Fruit fly (Drosophila melanogaster) whole organism, embryonic: ENCODE data around the gene nerfin-2.

ENCODE experiments used
- Ada2b ChIP-seq: fragments of 200-800 bp; sonication (Bioruptor generic); IDR thresholded peaks from 2 replicates; pipeline ENCODE4 v1.3.6; 2022; ENCODE audit warnings: missing biosample characterization, missing genetic modification characterization
- CG15514 ChIP-seq: fragments of 200-800 bp; sonication (Bioruptor generic); optimal IDR thresholded peaks from 3 replicates; lab custom pipeline; 2017; ENCODE audit warnings: missing biosample characterization, missing genetic modification characterization, mild to moderate bottlenecking, moderate library complexity, missing genetic modification reagents
- CG17612 ChIP-seq: fragments of 200-800 bp; sonication (Bioruptor generic); IDR thresholded peaks from 2 replicates; pipeline ENCODE4 v1.3.6; 2022; ENCODE audit warnings: missing biosample characterization, missing genetic modification characterization
- CG4424 ChIP-seq: fragments of 200-800 bp; sonication (Bioruptor generic); optimal IDR thresholded peaks from 3 replicates; lab custom pipeline; 2016; ENCODE audit warnings: missing biosample characterization, missing genetic modification characterization
- CG8388 ChIP-seq: fragments of 200-800 bp; sonication (Bioruptor generic); optimal IDR thresholded peaks from 2 replicates; lab custom pipeline; 2019; ENCODE audit warnings: missing biosample characterization, mild to moderate bottlenecking, missing genetic modification characterization, moderate library complexity
- D19A ChIP-seq: fragments of 200-800 bp; optimal IDR thresholded peaks from 3 replicates; lab custom pipeline; 2019; ENCODE audit warnings: missing biosample characterization, mild to moderate bottlenecking, missing genetic modification characterization, moderate library complexity
- Hmr ChIP-seq: fragments of 200-800 bp; sonication (Bioruptor generic); optimal IDR thresholded peaks from 3 replicates; lab custom pipeline; 2017; ENCODE audit warnings: mild to moderate bottlenecking, missing biosample characterization, missing genetic modification reagents, missing genetic modification characterization
- NFAT ChIP-seq: fragments of 200-800 bp; sonication (Bioruptor generic); IDR thresholded peaks from 2 replicates; pipeline ENCODE4 v1.3.6; 2022; ENCODE audit warnings: missing biosample characterization, missing genetic modification characterization
- ewg ChIP-seq: fragments of 200-800 bp; sonication (Bioruptor generic); optimal IDR thresholded peaks from 3 replicates; lab custom pipeline; 2017; ENCODE audit warnings: mild to moderate bottlenecking, missing biosample characterization, missing genetic modification reagents, missing genetic modification characterization
- fu2 ChIP-seq: fragments of 200-800 bp; sonication (Bioruptor generic); optimal IDR thresholded peaks from 2 replicates; lab custom pipeline; 2016; ENCODE audit warnings: missing biosample characterization, missing genetic modification characterization
- ro ChIP-seq: fragments of 200-800 bp; sonication (Bioruptor generic); IDR thresholded peaks from 2 replicates; pipeline ENCODE4 v1.3.6; 2022; ENCODE audit warnings: missing biosample characterization, missing genetic modification characterization
- tin ChIP-seq: fragments of 200-800 bp; sonication (Bioruptor generic); optimal IDR thresholded peaks from 3 replicates; lab custom pipeline; 2016; ENCODE audit warnings: missing biosample characterization, missing genetic modification characterization
- wdn ChIP-seq: fragments of 200-800 bp; sonication (Bioruptor generic); IDR thresholded peaks from 2 replicates; pipeline ENCODE4 v1.3.6; 2022; ENCODE audit warnings: missing biosample characterization, missing genetic modification characterization

DNA sequence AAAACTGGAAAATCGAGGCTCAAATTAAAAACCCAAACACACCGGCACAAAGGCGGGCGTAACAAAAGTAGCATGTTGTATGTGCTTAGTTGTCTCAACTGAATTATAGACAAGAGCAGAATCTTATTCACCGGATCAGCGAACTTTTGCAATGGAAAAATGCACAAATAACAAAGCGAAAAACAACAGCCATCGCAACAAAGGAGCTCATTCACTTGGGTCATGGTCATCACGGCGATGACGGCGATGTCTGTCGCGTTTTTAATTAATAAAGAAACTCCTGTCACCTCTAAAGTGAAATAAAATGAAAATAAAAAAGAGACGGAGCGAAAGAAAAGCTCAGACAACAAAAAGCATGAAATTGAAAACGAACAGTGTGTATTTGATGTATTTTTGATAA, 31.7 kb upstream of the nerfin-2 start:
- TF ChIP-seq Ada2b (GFP tag; lab: Robert Waterston, UW) (no peak), CG17612 (GFP tag; lab: Robert Waterston, UW) (no peak), ro (GFP tag; lab: Robert Waterston, UW) (no peak), tin (GFP tag; lab: Kevin White, UChicago) (no peak), CG4424 (GFP tag; lab: Kevin White, UChicago) (no peak), NFAT (GFP tag; lab: Robert Waterston, UW) (no peak), D19A (tag; lab: Kevin White, UChicago) (no peak), CG15514 (no peak), ewg (no peak), Hmr (GFP tag; lab: Kevin White, UChicago) (no peak), fu2 (GFP tag; lab: Kevin White, UChicago) (no peak), CG8388 (GFP tag; lab: Kevin White, UChicago) (no peak), wdn (GFP tag; lab: Robert Waterston, UW) (no peak)
